Fruit fly (Drosophila melanogaster): ENCODE results near the gene mRpS6.
A peak's percentile ranks its signal among the peaks of the same experiment; 100 is the strongest.

Gene mRpS6

DNA sequence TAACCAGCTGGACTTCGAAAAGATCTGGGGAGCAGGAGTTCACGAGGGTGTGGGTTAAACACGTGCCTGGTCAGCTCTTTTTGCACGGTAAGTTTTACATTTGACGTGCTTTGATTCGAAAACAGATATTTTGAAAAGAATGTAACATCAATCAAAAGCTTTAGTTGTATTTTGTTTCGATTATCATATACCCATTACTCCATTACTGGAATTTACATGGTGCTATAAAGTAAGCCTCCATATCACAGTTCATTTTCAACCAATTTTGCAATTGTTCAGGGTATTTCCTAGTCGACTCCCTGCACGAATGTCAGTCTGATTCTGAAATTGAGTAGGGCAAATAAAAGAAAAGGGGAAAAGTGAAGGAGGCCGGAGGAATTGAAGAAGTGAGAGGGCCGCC is 15.5 kb upstream of the mRpS6 start (continued):
- no peak for TF ChIP-seq CG12391 (tag; optimal IDR thresholded peaks at IDR 0.05)

DNA sequence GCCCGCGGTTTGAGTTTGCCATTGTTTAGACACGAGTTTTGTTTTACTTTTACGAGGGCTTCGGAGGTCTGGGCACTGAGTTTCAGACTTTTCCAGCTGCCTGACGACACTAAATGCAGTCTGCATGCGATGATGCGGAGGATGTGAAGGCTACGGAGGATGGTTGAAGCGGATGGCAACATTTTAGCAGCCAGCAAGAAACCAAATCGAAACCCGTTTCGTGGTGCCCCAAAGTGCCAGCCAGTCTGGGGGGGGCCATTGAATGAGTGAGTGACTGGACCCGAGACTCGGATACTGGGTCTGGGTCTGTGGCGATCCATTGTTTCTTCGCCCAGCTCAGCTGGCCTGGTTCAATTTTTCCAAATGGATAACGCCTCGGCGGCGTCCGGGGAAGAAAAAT is 15.0 kb upstream of the mRpS6 start:
- TF ChIP-seq CG12769 (tag; optimal IDR thresholded peaks at IDR 0.05): peak; percentile 21
- TF ChIP-seq gce (GFP tag; IDR thresholded peaks at IDR 0.05): 0 out of 3 replicates have a peak, but pooled peaks have one; percentile 24
- TF ChIP-seq Med (GFP tag): peak; percentile 21
- TF ChIP-seq CG10543 (GFP tag; optimal IDR thresholded peaks at IDR 0.05): peak; percentile 11
- no peak for TF ChIP-seq shn (GFP tag; optimal IDR thresholded peaks at IDR 0.05)
- no peak for TF ChIP-seq CG17385 (GFP tag; optimal IDR thresholded peaks at IDR 0.05)
- TF ChIP-seq bab2 (GFP tag; optimal IDR thresholded peaks at IDR 0.05): no peak
- TF ChIP-seq peb (GFP tag; IDR thresholded peaks at IDR 0.05): no peak
- no peak for TF ChIP-seq CG8290 (GFP tag; optimal IDR thresholded peaks at IDR 0.05)
- peak in 1 of 2 experiments; percentile 7 for TF ChIP-seq CG8290 (tag; optimal IDR thresholded peaks at IDR 0.05)
- TF ChIP-seq ken (GFP tag; IDR thresholded peaks at IDR 0.05): 0 out of 3 replicates have a peak, but pooled peaks have one; percentile 17
- TF ChIP-seq Dbx (GFP tag; IDR thresholded peaks at IDR 0.05): 0 out of 3 replicates have a peak, but pooled peaks have one; percentile 20
- no peak for TF ChIP-seq CG4328 (GFP tag; optimal IDR thresholded peaks at IDR 0.05)
- no peak for TF ChIP-seq Neu2 (GFP tag; optimal IDR thresholded peaks at IDR 0.05; ENCODE audit: borderline replicate concordance)

- peak; percentile 38 for TF ChIP-seq sens (GFP tag)
- no peak for TF ChIP-seq CG17328 (GFP tag; IDR thresholded peaks at IDR 0.05)
- 0 out of 2 replicates have a peak, but pooled peaks have one; percentile 7 for TF ChIP-seq Drgx (GFP tag; IDR thresholded peaks at IDR 0.05)
- TF ChIP-seq CG11247 (GFP tag; IDR thresholded peaks at IDR 0.05): no peak
Observed at dm6 chr3L:4352009-4352408, 12.3 kb upstream of the mRpS6 start.

DNA sequence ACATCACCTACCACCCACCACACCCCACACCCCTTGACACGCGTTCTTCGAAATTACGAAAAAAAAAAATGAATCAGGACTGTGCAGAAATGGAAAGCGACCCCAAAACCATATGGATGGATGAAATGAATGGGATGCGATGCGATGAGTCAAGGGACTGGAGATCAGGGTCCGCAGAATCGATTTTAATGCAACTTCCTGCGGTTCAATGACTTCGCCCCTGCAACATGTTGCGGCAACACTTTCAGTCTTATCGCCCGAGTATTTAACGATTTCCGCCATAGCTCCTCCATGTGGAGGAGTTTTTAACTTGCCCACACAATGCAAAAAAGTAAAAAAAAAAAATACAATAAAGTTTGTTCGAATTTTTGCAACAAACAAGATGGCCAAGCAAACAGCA is 11.7 kb upstream of the mRpS6 start:
- TF ChIP-seq onecut (GFP tag; IDR thresholded peaks at IDR 0.05) (0 out of 2 replicates have a peak, but pooled peaks have one; percentile 20), crc (GFP tag; optimal IDR thresholded peaks at IDR 0.05) (no peak), CG11504 (tag; optimal IDR thresholded peaks at IDR 0.05) (peak; percentile 88), Fer1 (GFP tag; optimal IDR thresholded peaks at IDR 0.05) (no peak), CG10543 (GFP tag; optimal IDR thresholded peaks at IDR 0.05) (no peak)

dm6 chr3L:4353657-4354075 is 10.7 kb upstream of the mRpS6 start:
- no peak for TF ChIP-seq CG10979 (tag; optimal IDR thresholded peaks at IDR 0.05)
- no peak for TF ChIP-seq cato (GFP tag; optimal IDR thresholded peaks at IDR 0.05; ENCODE audit: borderline replicate concordance)
- no peak for TF ChIP-seq dimm (GFP tag; IDR thresholded peaks at IDR 0.05)
- TF ChIP-seq ash1 (GFP tag; optimal IDR thresholded peaks at IDR 0.05): no peak
- peak; percentile 20 to 55 for TF ChIP-seq Hr51 (GFP tag; optimal IDR thresholded peaks at IDR 0.05)
- TF ChIP-seq HLH3B (GFP tag; IDR thresholded peaks at IDR 0.05): no peak
- TF ChIP-seq CG31224 (GFP tag; IDR thresholded peaks at IDR 0.05): no peak
- no peak for TF ChIP-seq Usf (GFP tag; optimal IDR thresholded peaks at IDR 0.05)
- no peak for TF ChIP-seq unc-4 (GFP tag; IDR thresholded peaks at IDR 0.05; ENCODE audit: partially characterized antibody)
- TF ChIP-seq CG7839 (tag; optimal IDR thresholded peaks at IDR 0.05): peak; percentile 51
- TF ChIP-seq pnt (GFP tag; optimal IDR thresholded peaks at IDR 0.05): peak; percentile 20
- peak; percentile 59 for TF ChIP-seq Meics (GFP tag; optimal IDR thresholded peaks at IDR 0.05)
- peak; percentile 54 for TF ChIP-seq caup (GFP tag; optimal IDR thresholded peaks at IDR 0.05; ENCODE audit: severe bottlenecking)
- TF ChIP-seq Ada2b (GFP tag; IDR thresholded peaks at IDR 0.05): peak; percentile 34; the same call in 1 of the 2 replicates
- peak; percentile 30 for TF ChIP-seq pum (GFP tag; optimal IDR thresholded peaks at IDR 0.05)
- TF ChIP-seq CG13624 (GFP tag; optimal IDR thresholded peaks at IDR 0.05): peak; percentile 23
- peak; percentile 55; the same call in 1 of the 3 replicates for TF ChIP-seq ken (GFP tag; IDR thresholded peaks at IDR 0.05)
- TF ChIP-seq her (GFP tag; optimal IDR thresholded peaks at IDR 0.05): peak; percentile 45
- TF ChIP-seq CG2202 (tag; optimal IDR thresholded peaks at IDR 0.05): no peak
- TF ChIP-seq CG5953 (GFP tag; IDR thresholded peaks at IDR 0.05): peak; percentile 29; the same call in 1 of the 2 replicates
- no peak for TF ChIP-seq Lpt (GFP tag; optimal IDR thresholded peaks at IDR 0.05)
- peak; percentile 19 for TF ChIP-seq NC2β (GFP tag; optimal IDR thresholded peaks at IDR 0.05)
- TF ChIP-seq so (GFP tag; IDR thresholded peaks at IDR 0.05): 0 out of 3 replicates have a peak, but pooled peaks have one; percentile 31
- peak; percentile 67 for TF ChIP-seq Rfx (GFP tag; IDR thresholded peaks at IDR 0.05)
